ENCODE assay signal across 3 worm cellular contexts in the genomic region with DNA sequence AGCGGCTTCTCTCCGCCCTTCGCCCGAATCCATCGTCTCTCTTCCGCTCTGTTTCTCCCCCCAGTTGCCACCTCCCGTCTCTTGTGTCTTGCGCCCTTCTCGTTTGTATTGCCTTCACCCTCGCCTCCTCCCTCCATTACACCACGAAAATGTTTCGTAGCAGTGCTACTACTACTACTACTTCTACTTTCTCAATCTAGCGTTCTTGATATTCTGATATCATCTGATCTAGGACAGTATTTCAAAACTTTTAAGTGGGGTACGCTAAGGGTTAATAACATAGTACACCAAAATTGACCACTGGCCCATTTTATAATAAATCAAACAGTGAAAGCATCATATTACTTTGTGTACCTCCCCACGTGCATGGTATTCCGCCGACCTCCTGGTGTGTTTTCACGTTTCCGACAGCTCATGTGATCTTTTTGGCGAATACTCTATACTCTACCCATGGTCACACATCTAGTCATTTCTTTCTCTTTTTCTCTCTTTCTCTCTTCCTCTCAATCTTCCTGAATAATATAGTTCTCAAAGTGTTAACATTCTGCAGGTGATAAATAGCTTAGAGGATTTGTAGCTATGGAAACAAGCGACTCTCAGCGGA.
TF ChIP-seq lines count a peak whose summit lies in the region.

A gene (plus strand): TSS at position 551 of the 604 bp plus-strand sequence.

TF ChIP-seq in whole organism, L1 larva, 84 proteins besides CTCF, POLR2A, EP300 and RAD21 (continued from another document and continues in another):
- TF ChIP-seq ama-1 (optimal IDR thresholded peaks at IDR 0.05; lab: Kevin White, UChicago) (no peak), nhr-28 (tag; optimal IDR thresholded peaks at IDR 0.05; lab: Kevin White, UChicago) (no peak), hpl-2 (GFP tag; optimal IDR thresholded peaks at IDR 0.05; lab: Kevin White, UChicago) (no peak), aha-1 (tag; optimal IDR thresholded peaks at IDR 0.05; lab: Kevin White, UChicago) (no peak), sptf-1 (tag; optimal IDR thresholded peaks at IDR 0.05; lab: Kevin White, UChicago) (no peak), pag-3 (tag; optimal IDR thresholded peaks at IDR 0.05; lab: Kevin White, UChicago; ENCODE audit: borderline replicate concordance, insufficient read depth) (no peak), nhr-90 (tag; optimal IDR thresholded peaks at IDR 0.05; lab: Kevin White, UChicago; ENCODE audit: poor library complexity) (peak; percentile 50), lin-35 (GFP tag; optimal IDR thresholded peaks at IDR 0.05; lab: Kevin White, UChicago) (peak; percentile 12 to 79), lsy-2 (tag; optimal IDR thresholded peaks at IDR 0.05; lab: Kevin White, UChicago) (peak; percentile 0 to 39), C04F5.9 (tag; optimal IDR thresholded peaks at IDR 0.05; lab: Kevin White, UChicago) (no peak), elt-3 (tag; optimal IDR thresholded peaks at IDR 0.05; lab: Kevin White, UChicago) (no peak), ceh-82 (tag; optimal IDR thresholded peaks at IDR 0.05; lab: Kevin White, UChicago) (peak in 1 of 3 experiments; percentile 10), fkh-8 (tag; optimal IDR thresholded peaks at IDR 0.05; lab: Kevin White, UChicago) (peak; percentile 65), nhr-47 (tag; optimal IDR thresholded peaks at IDR 0.05; lab: Kevin White, UChicago) (peak; percentile 63), grh-1 (GFP tag; IDR thresholded peaks at IDR 0.05; lab: Robert Waterston, UW) (no peak), rnt-1 (tag; optimal IDR thresholded peaks at IDR 0.05; lab: Kevin White, UChicago) (peak; percentile 35), nhr-237 (tag; optimal IDR thresholded peaks at IDR 0.05; lab: Kevin White, UChicago) (no peak), mep-1 (tag; optimal IDR thresholded peaks at IDR 0.05; lab: Kevin White, UChicago) (peak; percentile 43), efl-1 (optimal IDR thresholded peaks at IDR 0.05; lab: Kevin White, UChicago) (no peak), efl-1 (GFP tag; optimal IDR thresholded peaks at IDR 0.05 in 1 of 2; lab: Kevin White, UChicago) (peak in 1 of 2 experiments; percentile 95), C34B4.2 (tag; optimal IDR thresholded peaks at IDR 0.05; lab: Kevin White, UChicago) (no peak), alr-1 (tag; optimal IDR thresholded peaks at IDR 0.05; lab: Kevin White, UChicago; ENCODE audit: borderline replicate concordance) (no peak), tlp-1 (tag; optimal IDR thresholded peaks at IDR 0.05; lab: Kevin White, UChicago) (no peak), egl-13 (tag; optimal IDR thresholded peaks at IDR 0.05; lab: Kevin White, UChicago) (peak; percentile 18), lin-15B (tag; optimal IDR thresholded peaks at IDR 0.05; lab: Kevin White, UChicago) (no peak), nhr-71 (tag; optimal IDR thresholded peaks at IDR 0.05; lab: Kevin White, UChicago) (peak; percentile 79), blmp-1 (tag; optimal IDR thresholded peaks at IDR 0.05; lab: Kevin White, UChicago) (peak; percentile 78), lir-3 (tag; optimal IDR thresholded peaks at IDR 0.05; lab: Kevin White, UChicago; ENCODE audit: poor library complexity) (peak; percentile 57), aly-2 (tag; optimal IDR thresholded peaks at IDR 0.05; lab: Kevin White, UChicago) (no peak), ets-5 (GFP tag; IDR thresholded peaks at IDR 0.05; lab: Robert Waterston, UW) (no peak), xbp-1 (tag; optimal IDR thresholded peaks at IDR 0.05; lab: Kevin White, UChicago) (no peak), irx-1 (tag; optimal IDR thresholded peaks at IDR 0.05; lab: Kevin White, UChicago) (peak; percentile 63), pqm-1 (tag; optimal IDR thresholded peaks at IDR 0.05; lab: Kevin White, UChicago) (no peak), nhr-85 (tag; lab: Kevin White, UChicago) (peak; percentile 71), ceh-8 (GFP tag; optimal IDR thresholded peaks at IDR 0.05; lab: Kevin White, UChicago) (no peak), elt-2 (tag; optimal IDR thresholded peaks at IDR 0.05; lab: Kevin White, UChicago) (no peak), nhr-20 (tag; optimal IDR thresholded peaks at IDR 0.05; lab: Kevin White, UChicago) (peak; percentile 84), swsn-7 (tag; optimal IDR thresholded peaks at IDR 0.05; lab: Kevin White, UChicago) (peak; percentile 22), hlh-4 (tag; optimal IDR thresholded peaks at IDR 0.05; lab: Kevin White, UChicago) (no peak), zag-1 (tag; optimal IDR thresholded peaks at IDR 0.05; lab: Kevin White, UChicago) (no peak), lin-13 (GFP tag; optimal IDR thresholded peaks at IDR 0.05; lab: Kevin White, UChicago) (no peak), nhr-76 (tag; optimal IDR thresholded peaks at IDR 0.05; lab: Kevin White, UChicago) (no peak)

TF ChIP-seq in whole organism, L3 larva, 47 proteins besides CTCF, POLR2A, EP300 and RAD21 (continued from another document):
- TF ChIP-seq zag-1 (tag; optimal IDR thresholded peaks at IDR 0.05; lab: Kevin White, UChicago) = no peak
- TF ChIP-seq hmg-11 (tag; optimal IDR thresholded peaks at IDR 0.05; lab: Kevin White, UChicago) = peak; percentile 23
- no peak for TF ChIP-seq ZK546.5 (tag; optimal IDR thresholded peaks at IDR 0.05; lab: Kevin White, UChicago)
- TF ChIP-seq snpc-4 (tag; optimal IDR thresholded peaks at IDR 0.05; lab: Kevin White, UChicago) = no peak

TF ChIP-seq in whole organism, late embryonic, 69 proteins besides CTCF, POLR2A, EP300 and RAD21 (continued from another document):
- TF ChIP-seq ceh-19 (GFP tag; optimal IDR thresholded peaks at IDR 0.05; lab: Kevin White, UChicago) (no peak), ceh-48 (tag; optimal IDR thresholded peaks at IDR 0.05; lab: Kevin White, UChicago) (no peak), nhr-232 (tag; optimal IDR thresholded peaks at IDR 0.05; lab: Kevin White, UChicago) (no peak), ttx-3 (tag; optimal IDR thresholded peaks at IDR 0.05; lab: Kevin White, UChicago) (no peak), tbx-2 (tag; optimal IDR thresholded peaks at IDR 0.05; lab: Kevin White, UChicago) (peak; percentile 43), F13H6.1 (tag; optimal IDR thresholded peaks at IDR 0.05; lab: Kevin White, UChicago) (peak; percentile 7), mec-3 (tag; optimal IDR thresholded peaks at IDR 0.05; lab: Kevin White, UChicago; ENCODE audit: borderline replicate concordance) (no peak), pqm-1 (tag; optimal IDR thresholded peaks at IDR 0.05; lab: Kevin White, UChicago) (no peak), ceh-30 (tag; optimal IDR thresholded peaks at IDR 0.05; lab: Kevin White, UChicago) (no peak), ceh-18 (tag; optimal IDR thresholded peaks at IDR 0.05; lab: Kevin White, UChicago) (peak; percentile 17), zip-5 (tag; optimal IDR thresholded peaks at IDR 0.05; lab: Kevin White, UChicago) (no peak), pha-4 (tag; optimal IDR thresholded peaks at IDR 0.05; lab: Kevin White, UChicago) (no peak), pha-2 (tag; optimal IDR thresholded peaks at IDR 0.05; lab: Kevin White, UChicago) (no peak), elt-2 (tag; optimal IDR thresholded peaks at IDR 0.05; lab: Kevin White, UChicago) (no peak), ceh-31 (tag; optimal IDR thresholded peaks at IDR 0.05; lab: Kevin White, UChicago) (peak; percentile 44), unc-55 (GFP tag; optimal IDR thresholded peaks at IDR 0.05; lab: Kevin White, UChicago) (no peak), che-1 (tag; optimal IDR thresholded peaks at IDR 0.05; lab: Kevin White, UChicago) (no peak)
